Fruit fly (Drosophila melanogaster) whole organism, wandering third instar larva: ENCODE results near the gene CG7231.

Source experiments
- HLH106 ChIP-seq: fragments of 200-800 bp; optimal IDR thresholded peaks from 3 replicates; lab custom pipeline; 2019; ENCODE audit warnings: missing biosample characterization, mild to moderate bottlenecking, missing genetic modification characterization, moderate library complexity
- woc ChIP-seq: sonication (Bioruptor generic); optimal IDR thresholded peaks from 2 replicates; lab custom pipeline; 2016; ENCODE audit warnings: missing biosample characterization, mild to moderate bottlenecking, missing genetic modification characterization

DNA sequence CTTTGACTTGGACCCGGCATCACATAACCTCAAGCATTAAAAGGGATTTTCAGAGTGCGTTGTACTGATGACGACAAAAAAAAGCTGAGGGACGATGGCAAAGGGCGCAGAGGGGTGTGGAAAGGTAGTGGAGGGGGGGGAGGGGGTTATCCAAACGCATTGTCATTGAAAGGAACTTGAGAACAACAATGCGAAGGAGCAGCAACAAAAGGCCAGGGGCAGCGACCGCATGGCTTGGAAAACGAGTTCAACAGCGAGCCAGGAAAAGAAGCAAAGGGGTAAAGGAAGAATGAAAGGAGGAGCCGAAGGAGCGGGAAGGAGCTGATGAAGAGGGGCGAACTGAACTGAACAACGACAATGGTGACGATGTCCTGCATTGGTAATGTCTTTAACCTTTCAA is 21.5 kb upstream of the CG7231 start:
- TF ChIP-seq HLH106 (tag; lab: Kevin White, UChicago) (no peak), woc (GFP tag; lab: Kevin White, UChicago) (no peak)
